Worm (Caenorhabditis elegans): ENCODE data around the gene fat-4.
"Not testable (repeated sequence)": the region's sequence is repeated elsewhere in the genome, so short reads cannot be mapped to it uniquely, and the experiment has no call there.

fat-4 gene

DNA sequence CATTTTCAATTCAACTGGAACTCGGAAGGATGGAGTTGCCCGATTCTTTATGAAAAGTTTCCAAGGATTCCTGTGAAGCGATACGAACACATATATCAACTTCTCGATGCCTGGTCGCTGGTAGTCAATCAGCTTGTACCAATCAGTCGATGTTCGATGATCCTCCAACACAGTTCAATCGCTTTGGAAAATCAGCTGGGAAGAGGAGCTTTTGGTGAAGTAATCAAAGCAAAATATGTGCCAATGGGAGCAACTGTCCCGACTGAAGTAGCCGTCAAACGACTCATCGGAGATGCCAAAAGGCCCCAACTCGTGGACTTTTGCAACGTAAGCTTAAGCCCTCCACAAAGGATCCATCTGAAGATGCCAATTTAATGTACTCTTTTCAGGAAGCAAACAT is 34.1 kb downstream of the fat-4 start:
- TF ChIP-seq C38D4.7 (GFP tag; optimal IDR thresholded peaks at IDR 0.05) (no peak), elt-4 (tag; optimal IDR thresholded peaks at IDR 0.05) (no peak)

- no peak for TF ChIP-seq pqm-1 (tag; optimal IDR thresholded peaks at IDR 0.05)
- TF ChIP-seq pha-4 (tag; optimal IDR thresholded peaks at IDR 0.05): no peak
- no peak for TF ChIP-seq hlh-8 (tag; optimal IDR thresholded peaks at IDR 0.05)
- TF ChIP-seq ceh-2 (tag; optimal IDR thresholded peaks at IDR 0.05): no peak
- no peak for TF ChIP-seq ceh-24 (tag; optimal IDR thresholded peaks at IDR 0.05)
Observed at ce11 chrIV:9836317-9836716, 37.1 kb downstream of the fat-4 start, which contains the start of gene msp-81. TSS of gene msp-81 (minus strand) at chrIV:9836417.

ce11 chrIV:9837349-9837748 is 38.1 kb downstream of the fat-4 start, which contains the start of gene msp-10:
TSS of gene msp-10 (plus strand) at chrIV:9837649.
- not testable (repeated sequence) for TF ChIP-seq mec-3 (tag; optimal IDR thresholded peaks at IDR 0.05; ENCODE audit: borderline replicate concordance); nfya-1 (tag; optimal IDR thresholded peaks at IDR 0.05); unc-55 (GFP tag; optimal IDR thresholded peaks at IDR 0.05)

DNA sequence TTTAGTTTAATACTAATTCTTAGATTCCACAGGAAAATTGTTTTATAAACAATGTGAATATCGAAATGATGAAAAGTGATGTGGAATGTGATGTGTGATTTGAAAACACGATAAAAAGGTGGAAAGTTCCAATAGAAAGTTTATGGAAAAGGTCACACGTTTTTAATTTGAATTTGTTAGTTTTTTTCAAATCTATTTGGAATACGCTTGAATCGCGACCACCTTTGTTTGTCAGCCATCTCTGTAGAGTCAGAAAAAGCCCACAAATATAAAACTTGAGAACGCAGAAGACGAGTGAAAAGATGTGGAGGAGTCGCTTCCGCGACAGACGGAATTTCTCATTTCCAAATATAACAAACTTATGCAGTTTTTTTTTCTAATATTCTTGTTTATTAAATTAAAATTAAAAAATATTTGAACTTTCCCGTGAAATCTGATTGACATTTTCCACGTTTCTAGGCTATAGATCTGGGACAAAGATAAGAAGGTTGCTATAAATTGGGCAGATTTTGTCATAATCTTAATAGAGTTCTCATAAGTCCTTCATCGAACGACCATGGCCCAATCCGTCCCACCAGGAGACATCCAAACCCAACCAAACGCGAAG is 41.9 kb downstream of the fat-4 start, which contains the start of the genes kin-24 and msp-56:
Gene kin-24, minus strand, starts transcription at position 101 of the 607 bp plus-strand sequence.
Gene msp-56, plus strand, starts transcription at position 557 of the 607 bp plus-strand sequence.
- TF ChIP-seq eyg-1 (tag; optimal IDR thresholded peaks at IDR 0.05) (no peak), pros-1 (tag; optimal IDR thresholded peaks at IDR 0.05) (no peak), ceh-18 (tag; optimal IDR thresholded peaks at IDR 0.05) (no peak), gmeb-2 (tag; optimal IDR thresholded peaks at IDR 0.05) (no peak), fkh-6 (tag; optimal IDR thresholded peaks at IDR 0.05) (no peak), ceh-45 (GFP tag; IDR thresholded peaks at IDR 0.05) (no peak), nhr-232 (tag; optimal IDR thresholded peaks at IDR 0.05) (no peak), K09A11.1 (tag; optimal IDR thresholded peaks at IDR 0.05; ENCODE audit: insufficient read depth) (no peak)

- TF ChIP-seq fax-1 (tag; optimal IDR thresholded peaks at IDR 0.05) (no peak), hlh-30 (tag; optimal IDR thresholded peaks at IDR 0.05; ENCODE audit: insufficient read depth) (no peak), unc-55 (GFP tag; optimal IDR thresholded peaks at IDR 0.05) (no peak), gmeb-2 (tag; optimal IDR thresholded peaks at IDR 0.05) (no peak), unc-42 (tag; optimal IDR thresholded peaks at IDR 0.05) (no peak), sox-2 (GFP tag; IDR thresholded peaks at IDR 0.05) (no peak), unc-86 (tag; optimal IDR thresholded peaks at IDR 0.05) (no peak), hlh-15 (tag; optimal IDR thresholded peaks at IDR 0.05) (no peak), ceh-45 (GFP tag; IDR thresholded peaks at IDR 0.05) (no peak), hlh-13 (GFP tag; optimal IDR thresholded peaks at IDR 0.05) (no peak), ceh-19 (GFP tag; optimal IDR thresholded peaks at IDR 0.05) (no peak), sdc-2 (tag; optimal IDR thresholded peaks at IDR 0.05) (no peak), ceh-6 (GFP tag; optimal IDR thresholded peaks at IDR 0.05) (no peak), pros-1 (tag; optimal IDR thresholded peaks at IDR 0.05) (no peak)
Observed at ce11 chrIV:9842071-9842470, 42.8 kb downstream of the fat-4 start, which contains the start of gene K07F5.17. TSS of gene K07F5.17 (plus strand) at chrIV:9842371.

DNA sequence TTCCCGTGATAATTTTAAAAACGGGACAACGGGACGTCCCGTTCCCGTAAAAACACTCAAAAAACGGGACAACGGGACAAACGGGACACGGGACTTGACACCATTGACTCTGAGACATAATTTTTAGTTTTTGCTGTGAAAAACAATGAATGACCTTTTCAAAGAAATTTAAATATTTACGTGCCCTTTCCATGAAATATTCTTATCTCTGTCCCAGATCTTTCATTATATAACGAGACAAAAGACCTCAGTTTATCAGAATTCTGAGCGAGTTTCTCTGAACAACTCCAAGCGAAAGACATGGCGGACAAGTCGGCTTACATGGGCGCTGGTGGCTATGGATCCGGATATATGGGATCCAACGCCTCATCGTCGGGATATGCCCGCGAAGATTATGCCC is 44.5 kb downstream of the fat-4 start, which contains the start of gene nspd-2:
Gene nspd-2, plus strand, starts transcription at position 301 of the 400 bp plus-strand sequence.
- TF ChIP-seq mec-3 (tag; optimal IDR thresholded peaks at IDR 0.05; ENCODE audit: borderline replicate concordance): no peak
- TF ChIP-seq pax-1 (tag; optimal IDR thresholded peaks at IDR 0.05): no peak
- TF ChIP-seq K09A11.1 (tag; optimal IDR thresholded peaks at IDR 0.05; ENCODE audit: insufficient read depth): no peak
- no peak for TF ChIP-seq ahr-1 (tag; optimal IDR thresholded peaks at IDR 0.05)
- no peak for TF ChIP-seq pha-2 (tag; optimal IDR thresholded peaks at IDR 0.05)
- TF ChIP-seq ama-1 (optimal IDR thresholded peaks at IDR 0.05): no peak

Measured in whole organism, late embryonic.